Worm (Caenorhabditis elegans): ENCODE measurements around the gene clec-45.

Gene clec-45

DNA sequence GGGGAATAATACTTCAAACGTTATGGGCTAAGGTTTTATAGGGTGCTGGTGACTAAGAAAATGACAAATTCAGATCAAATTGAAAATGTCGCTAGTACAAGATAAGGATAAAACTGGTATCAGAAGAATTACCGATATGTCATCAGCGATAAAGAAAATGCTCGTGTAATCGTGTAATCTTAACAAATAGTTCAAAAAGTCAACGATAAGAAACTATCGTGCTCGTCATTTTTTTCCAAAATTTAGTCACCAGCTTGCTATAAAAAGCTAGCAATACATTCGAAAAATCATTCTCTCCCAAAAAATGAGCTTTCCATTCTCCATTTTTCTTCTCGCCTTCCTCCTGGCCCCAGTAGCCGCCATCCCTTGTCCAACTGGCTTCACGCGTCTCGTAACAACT, at the start of gene clec-45:
Gene clec-45 (plus strand): TSS at position 301 of the 400 bp plus-strand sequence.
- TF ChIP-seq W03F9.2 (tag; optimal IDR thresholded peaks at IDR 0.05) (no peak), him-1 (tag; optimal IDR thresholded peaks at IDR 0.05) (no peak), dao-5 (tag; optimal IDR thresholded peaks at IDR 0.05) (no peak)

DNA sequence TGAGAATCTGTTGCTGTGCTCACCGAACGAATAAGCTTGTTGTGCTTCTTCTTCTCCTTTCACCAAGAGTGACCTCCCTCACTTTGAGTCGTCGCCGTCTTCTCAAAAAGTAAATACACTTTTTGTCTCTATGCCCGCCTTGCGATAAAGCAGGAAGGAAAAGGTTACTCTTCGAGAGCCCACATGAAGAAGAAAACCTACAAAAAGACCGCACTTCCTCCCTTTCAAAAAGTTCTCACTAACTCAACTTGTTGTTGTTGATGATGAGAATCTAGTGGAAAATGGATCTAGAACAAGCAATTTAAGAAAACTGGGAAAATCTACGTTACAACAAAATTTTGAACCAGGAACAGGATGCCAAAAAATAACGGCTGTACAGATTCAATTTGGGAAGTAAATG, 47.4 kb upstream of the clec-45 start, which contains the start of gene C50E3.6:
Gene C50E3.6 (minus strand): TSS at position 101 of the 400 bp plus-strand sequence.
- TF ChIP-seq dao-5 (tag; optimal IDR thresholded peaks at IDR 0.05) (no peak), W03F9.2 (tag; optimal IDR thresholded peaks at IDR 0.05) (no peak), him-1 (tag; optimal IDR thresholded peaks at IDR 0.05) (no peak)

DNA sequence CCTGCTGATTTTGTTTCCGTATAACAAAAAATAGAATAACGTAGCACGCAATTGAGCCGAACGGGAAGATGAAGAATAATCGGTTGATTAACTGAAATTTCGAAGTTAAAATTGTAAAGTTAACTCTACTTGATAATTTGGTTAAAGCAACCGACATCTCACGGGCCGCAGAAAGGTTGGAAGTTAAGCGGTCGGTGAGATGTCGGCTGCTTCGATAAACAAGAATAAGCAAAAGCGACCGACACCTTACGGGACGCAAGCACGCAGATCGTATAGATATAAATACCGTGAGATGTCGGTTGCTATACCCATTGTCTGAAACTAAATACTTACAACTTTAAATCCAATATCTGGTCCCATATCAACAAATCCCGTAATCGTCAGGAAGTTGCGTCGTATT, 42.8 kb upstream of the clec-45 start:
- TF ChIP-seq W03F9.2 (tag; optimal IDR thresholded peaks at IDR 0.05) = no peak
- TF ChIP-seq dao-5 (tag; optimal IDR thresholded peaks at IDR 0.05) = no peak
- no peak for TF ChIP-seq him-1 (tag; optimal IDR thresholded peaks at IDR 0.05)

DNA sequence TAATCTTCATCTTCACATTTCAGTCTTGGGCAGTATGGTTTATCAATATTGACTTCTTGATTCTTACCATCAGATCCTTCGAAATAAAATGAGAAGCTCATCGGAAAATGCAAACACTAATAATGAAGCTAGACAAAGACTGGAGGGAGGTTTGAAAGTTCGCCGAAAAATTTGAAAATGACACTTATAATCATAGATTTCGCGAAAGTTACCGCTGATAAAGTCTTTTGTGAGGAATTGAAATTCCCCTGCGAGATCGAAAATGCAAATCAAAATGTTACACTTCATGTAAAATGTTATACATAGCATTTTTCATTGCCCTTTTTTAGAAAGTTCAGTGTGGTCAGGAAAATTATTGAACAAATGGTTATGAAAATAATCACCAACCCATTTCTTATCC, 39.6 kb upstream of the clec-45 start, which contains the start of gene C50E3.7:
Gene C50E3.7 (minus strand): TSS at position 101 of the 400 bp plus-strand sequence.
- TF ChIP-seq dao-5 (tag; optimal IDR thresholded peaks at IDR 0.05) = no peak
- TF ChIP-seq W03F9.2 (tag; optimal IDR thresholded peaks at IDR 0.05) = no peak
- TF ChIP-seq him-1 (tag; optimal IDR thresholded peaks at IDR 0.05) = no peak

DNA sequence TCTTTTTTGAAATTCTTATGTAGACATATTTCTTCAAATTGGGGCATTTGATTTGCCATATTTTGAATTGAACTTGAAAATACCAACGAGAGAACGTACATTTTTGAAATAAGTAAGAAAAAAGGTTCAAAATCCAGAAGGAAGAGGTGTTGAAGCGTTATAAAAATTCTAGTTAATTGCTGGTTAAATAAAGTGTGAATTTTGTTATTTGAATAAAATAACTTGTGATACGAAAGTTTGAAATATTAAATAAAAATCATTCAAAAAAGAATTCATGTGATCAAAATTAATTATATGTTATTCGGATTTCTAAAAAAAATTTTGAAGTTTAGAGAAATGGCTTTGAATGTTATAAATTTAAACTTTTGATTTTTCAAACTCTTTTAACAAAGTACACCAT, 37.8 kb upstream of the clec-45 start, which contains the start of gene C50E3.9:
Gene C50E3.9 (minus strand): TSS at position 101 of the 400 bp plus-strand sequence.
- TF ChIP-seq dao-5 (tag; optimal IDR thresholded peaks at IDR 0.05) = no peak
- TF ChIP-seq W03F9.2 (tag; optimal IDR thresholded peaks at IDR 0.05) = no peak
- TF ChIP-seq him-1 (tag; optimal IDR thresholded peaks at IDR 0.05) = no peak

DNA sequence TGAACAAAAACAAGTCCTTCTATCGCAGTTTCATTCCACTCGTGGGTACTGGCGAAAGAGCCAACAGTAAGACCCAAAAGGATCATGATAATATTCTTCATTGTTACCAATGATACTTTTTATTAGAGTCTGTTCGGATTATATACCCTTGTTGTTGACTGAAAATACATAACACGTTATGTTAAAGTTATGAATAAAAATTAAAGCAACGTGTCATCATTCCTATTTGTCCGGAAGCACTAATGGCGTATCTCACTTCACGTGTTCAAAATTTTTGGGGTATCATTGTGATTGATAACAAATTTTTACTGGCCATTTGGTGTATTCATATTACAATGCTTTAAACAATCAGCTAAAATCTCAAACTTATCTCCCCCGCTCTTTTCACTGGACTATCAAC, 36.5 kb upstream of the clec-45 start, which contains the start of gene scl-26:
Gene scl-26 (minus strand): TSS at position 101 of the 400 bp plus-strand sequence.
- TF ChIP-seq W03F9.2 (tag; optimal IDR thresholded peaks at IDR 0.05) (no peak), him-1 (tag; optimal IDR thresholded peaks at IDR 0.05) (no peak), dao-5 (tag; optimal IDR thresholded peaks at IDR 0.05) (no peak)

DNA sequence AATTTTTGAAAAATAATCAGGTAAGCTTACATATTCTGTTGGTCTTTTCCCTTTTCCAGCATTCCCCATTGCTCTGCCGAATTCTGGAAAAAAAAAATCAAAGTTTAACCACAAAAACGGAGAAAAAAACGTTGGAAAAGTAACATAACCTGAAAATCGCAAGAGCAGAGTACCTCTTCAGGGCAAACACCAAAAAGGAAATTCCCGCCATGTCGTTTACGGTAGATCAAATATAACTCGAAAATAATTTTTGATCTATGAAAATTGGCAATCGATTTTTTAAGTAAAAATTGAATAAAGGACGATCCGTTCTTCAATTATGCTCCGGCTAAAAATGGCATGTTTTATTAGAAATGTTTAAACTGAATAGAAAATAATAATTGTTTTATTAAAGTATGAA, 34.5 kb upstream of the clec-45 start, which contains the start of gene C50E3.11:
Gene C50E3.11 (minus strand): TSS at position 83 of the 400 bp plus-strand sequence.
- TF ChIP-seq dao-5 (tag; optimal IDR thresholded peaks at IDR 0.05) (no peak), W03F9.2 (tag; optimal IDR thresholded peaks at IDR 0.05) (no peak), him-1 (tag; optimal IDR thresholded peaks at IDR 0.05) (no peak)

DNA sequence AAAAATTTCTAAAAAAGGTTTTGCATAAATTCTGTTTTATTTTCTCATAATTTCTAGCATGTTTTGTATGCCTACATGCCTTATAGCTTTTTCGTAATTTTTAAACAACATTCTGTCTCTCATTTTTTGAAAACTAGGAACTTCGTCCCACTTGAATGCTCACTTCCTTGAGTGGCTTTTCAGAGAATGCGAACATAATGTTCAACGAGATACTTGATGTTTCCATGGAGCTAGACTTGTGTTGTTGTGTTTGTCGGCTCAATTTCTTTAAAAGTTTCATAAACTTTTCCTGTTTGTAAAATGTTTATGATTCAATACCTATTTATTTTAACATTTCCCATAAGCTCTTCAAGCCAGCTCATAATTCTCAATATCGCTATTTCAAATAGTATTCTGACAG, 33.0 kb upstream of the clec-45 start, which contains the start of gene clec-213:
Gene clec-213 (plus strand): TSS at position 301 of the 400 bp plus-strand sequence.
- TF ChIP-seq dao-5 (tag; optimal IDR thresholded peaks at IDR 0.05) = no peak
- TF ChIP-seq W03F9.2 (tag; optimal IDR thresholded peaks at IDR 0.05) = no peak
- no peak for TF ChIP-seq him-1 (tag; optimal IDR thresholded peaks at IDR 0.05)

DNA sequence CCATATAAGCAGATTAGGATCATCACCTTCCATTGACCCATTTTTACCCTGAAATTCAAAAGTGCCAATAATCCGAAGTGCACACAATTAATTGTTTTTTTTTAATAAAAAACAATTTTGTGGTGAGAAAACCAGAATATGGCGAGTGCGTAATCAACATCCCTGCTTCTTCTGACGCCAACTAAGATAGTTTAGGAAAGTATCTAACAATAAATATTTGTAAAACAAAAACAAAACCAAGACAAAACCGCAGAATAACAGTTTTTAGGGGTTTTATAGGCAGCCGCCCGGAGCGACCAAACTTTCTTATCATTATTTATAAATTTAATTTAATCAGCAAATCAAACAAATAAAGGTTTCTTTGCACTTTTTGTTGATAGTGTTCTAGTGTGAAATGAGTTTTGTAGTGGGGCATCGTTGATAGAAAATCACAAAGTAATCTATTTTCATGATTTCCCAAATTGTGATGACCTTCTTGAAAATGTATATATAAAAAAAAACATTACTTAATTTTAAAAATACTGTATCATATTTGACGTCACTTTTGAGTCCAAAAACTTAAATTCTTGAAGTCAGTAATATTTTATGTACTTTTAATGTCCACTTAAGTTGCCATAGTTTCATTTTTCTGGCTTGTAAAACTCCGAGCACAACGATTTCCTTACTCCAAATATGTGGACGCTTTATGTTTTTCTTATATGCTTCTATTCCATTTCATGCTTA, 28.0 kb upstream of the clec-45 start, which contains the start of the genes folt-3 and clec-214:
Gene folt-3 (minus strand): TSS at position 51 of the 723 bp plus-strand sequence.
Gene clec-214 (plus strand): TSS at position 673 of the 723 bp plus-strand sequence.
- TF ChIP-seq him-1 (tag; optimal IDR thresholded peaks at IDR 0.05) (no peak), W03F9.2 (tag; optimal IDR thresholded peaks at IDR 0.05) (no peak), dao-5 (tag; optimal IDR thresholded peaks at IDR 0.05) (no peak)

DNA sequence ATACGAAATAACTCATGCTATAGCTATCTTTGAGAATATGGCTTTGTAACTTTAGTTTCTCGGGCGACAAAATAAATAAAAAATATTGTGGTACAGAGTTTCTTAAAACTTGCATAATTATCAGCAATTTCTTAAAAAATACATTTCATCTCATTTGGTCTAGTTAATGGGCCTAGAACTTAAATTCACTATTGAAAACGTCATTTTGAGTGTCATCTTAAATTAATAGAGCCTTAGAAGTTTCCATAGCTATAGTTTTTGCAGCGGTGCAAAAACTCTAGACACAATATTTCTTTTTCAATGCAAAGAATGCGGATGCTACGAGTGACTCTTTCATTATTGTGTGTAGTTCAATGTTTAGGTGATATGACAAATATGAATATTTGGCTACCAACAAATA, 25.9 kb upstream of the clec-45 start, which contains the start of gene clec-215:
Gene clec-215 (plus strand): TSS at position 301 of the 400 bp plus-strand sequence.
- TF ChIP-seq him-1 (tag; optimal IDR thresholded peaks at IDR 0.05) (no peak), dao-5 (tag; optimal IDR thresholded peaks at IDR 0.05) (no peak), W03F9.2 (tag; optimal IDR thresholded peaks at IDR 0.05) (no peak)

DNA sequence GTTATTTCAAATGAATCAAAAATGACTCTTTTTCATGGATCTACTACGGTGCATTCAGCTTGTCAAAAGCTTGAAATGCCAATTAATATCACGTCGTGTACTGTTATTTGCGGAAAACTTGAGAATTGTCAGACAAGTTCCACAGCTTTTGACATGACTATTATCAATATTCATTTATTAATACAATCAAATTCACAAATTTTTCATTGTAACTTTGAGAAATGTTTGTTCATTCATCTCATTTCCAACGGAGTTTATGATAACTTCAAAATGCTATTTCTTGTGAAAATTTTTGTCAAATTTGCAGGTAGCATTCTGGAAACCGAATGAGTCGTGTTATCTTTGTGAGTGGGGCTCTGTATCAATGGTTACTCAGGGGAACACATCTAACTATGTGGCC, 19.8 kb upstream of the clec-45 start, which contains the start of gene C50E3.15:
Gene C50E3.15 (plus strand): TSS at position 301 of the 400 bp plus-strand sequence.
- TF ChIP-seq W03F9.2 (tag; optimal IDR thresholded peaks at IDR 0.05) (no peak), him-1 (tag; optimal IDR thresholded peaks at IDR 0.05) (no peak), dao-5 (tag; optimal IDR thresholded peaks at IDR 0.05) (no peak)

DNA sequence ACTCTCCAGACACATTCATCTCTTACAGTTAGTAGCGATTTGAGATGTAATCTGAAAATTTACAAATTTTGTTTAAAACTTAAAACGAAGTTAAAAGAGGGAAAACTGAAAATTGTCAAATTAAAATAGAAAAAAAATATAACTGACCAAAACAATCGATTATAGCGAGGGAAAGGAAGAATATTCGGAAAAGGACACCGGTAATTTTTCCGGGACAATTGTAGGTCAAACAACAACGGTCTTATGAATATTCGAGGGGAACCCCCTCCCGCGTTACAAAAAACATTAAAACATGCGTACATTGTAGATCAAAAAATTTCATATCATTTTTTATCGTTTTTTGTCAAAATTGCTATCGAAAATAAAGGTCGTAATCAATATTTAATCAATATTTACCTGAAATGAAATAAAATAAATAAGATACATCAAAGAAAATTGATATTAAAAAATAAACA, 15.9 kb upstream of the clec-45 start, which contains the start of gene C50E3.12:
Gene C50E3.12 (minus strand): TSS at position 51 of the 455 bp plus-strand sequence.
- TF ChIP-seq W03F9.2 (tag; optimal IDR thresholded peaks at IDR 0.05) = no peak
- no peak for TF ChIP-seq him-1 (tag; optimal IDR thresholded peaks at IDR 0.05)
- no peak for TF ChIP-seq dao-5 (tag; optimal IDR thresholded peaks at IDR 0.05)

DNA sequence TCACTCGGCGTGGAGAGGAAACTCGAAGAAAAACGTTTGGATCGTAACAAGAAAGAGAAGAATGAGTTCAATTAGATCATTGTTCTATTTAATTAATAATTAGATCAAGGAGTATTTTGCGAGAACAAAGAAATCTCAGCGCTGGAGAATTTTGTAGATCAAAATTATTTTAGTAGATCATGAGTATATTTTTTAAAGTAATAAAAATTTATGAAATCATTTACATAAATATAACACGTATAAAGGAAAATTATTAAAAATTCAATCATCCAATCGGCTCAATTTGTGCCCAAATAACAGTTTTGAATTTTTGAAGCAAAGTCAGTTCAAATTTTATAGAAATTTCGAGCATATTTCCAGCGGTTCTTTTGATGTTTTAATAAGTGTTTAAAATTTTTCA, 13.7 kb upstream of the clec-45 start, which contains the start of gene C50E3.13:
Gene C50E3.13 (minus strand): TSS at position 101 of the 400 bp plus-strand sequence.
- TF ChIP-seq W03F9.2 (tag; optimal IDR thresholded peaks at IDR 0.05) (no peak), dao-5 (tag; optimal IDR thresholded peaks at IDR 0.05) (no peak)

DNA sequence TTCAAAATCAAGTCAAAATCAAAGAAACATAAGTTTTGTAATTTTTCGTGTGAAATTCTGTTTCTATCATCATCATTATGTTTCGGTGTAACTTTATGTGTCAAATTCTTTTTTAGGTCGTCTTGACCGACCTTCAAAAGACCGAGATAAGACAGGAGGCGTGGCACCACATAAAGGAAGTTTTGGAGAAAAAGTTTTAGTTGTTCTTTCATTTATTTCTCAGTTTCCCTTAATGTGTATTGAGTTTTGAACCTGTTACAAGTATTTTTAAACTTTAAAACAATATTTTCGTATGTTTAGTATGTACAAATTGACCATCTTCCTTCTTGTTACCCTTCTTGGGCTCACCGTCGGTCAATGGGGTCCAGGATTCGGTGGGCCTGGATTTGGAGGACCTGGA, 13.2 kb upstream of the clec-45 start, which contains the start of gene grsp-4:
Gene grsp-4 (plus strand): TSS at position 301 of the 400 bp plus-strand sequence.
- TF ChIP-seq W03F9.2 (tag; optimal IDR thresholded peaks at IDR 0.05) = no peak
